Fruit fly (Drosophila melanogaster) whole organism, embryonic: ENCODE results near the gene VhaM9.7-d.
"Not testable (repeated sequence)": the region's sequence is repeated elsewhere in the genome, so short reads cannot be mapped to it uniquely, and the experiment has no call there.

Experiments
- Abd-B ChIP-seq: fragments of 200-800 bp; sonication (Bioruptor generic); optimal IDR thresholded peaks from 2 replicates; lab custom pipeline; 2018; ENCODE audit warnings: missing biosample characterization, mild to moderate bottlenecking, missing genetic modification characterization, moderate library complexity
- Antp ChIP-seq: fragments of 200-800 bp; sonication (Bioruptor generic); optimal IDR thresholded peaks from 3 replicates; lab custom pipeline; 2016; ENCODE audit warnings: missing biosample characterization, missing genetic modification characterization
- Blimp-1 ChIP-seq: fragments of 200-800 bp; sonication (Bioruptor generic); optimal IDR thresholded peaks from 3 replicates; lab custom pipeline; 2018; ENCODE audit warnings: missing biosample characterization, missing genetic modification characterization, mild to moderate bottlenecking, moderate library complexity, missing genetic modification reagents
- CG10209 ChIP-seq: fragments of 200-800 bp; sonication (Bioruptor generic); optimal IDR thresholded peaks from 3 replicates; lab custom pipeline; 2017; ENCODE audit warnings: missing biosample characterization, mild to moderate bottlenecking, missing genetic modification characterization, missing genetic modification reagents
- CG1024 ChIP-seq: fragments of 200-800 bp; sonication (Bioruptor generic); IDR thresholded peaks from 2 replicates; pipeline ENCODE4 v1.3.6; 2022; ENCODE audit warnings: missing biosample characterization, missing genetic modification characterization
- CG10979 ChIP-seq: fragments of 200-800 bp; sonication (Bioruptor generic); optimal IDR thresholded peaks from 2 replicates; lab custom pipeline; 2018; ENCODE audit warnings: missing biosample characterization, mild to moderate bottlenecking, missing genetic modification characterization, moderate library complexity
- CG11247 ChIP-seq: fragments of 200-800 bp; sonication (Bioruptor generic); IDR thresholded peaks from 2 replicates; pipeline ENCODE4 v1.3.6; 2022; ENCODE audit warnings: missing biosample characterization, missing genetic modification characterization
- CG11398 ChIP-seq: fragments of 200-800 bp; sonication (Bioruptor generic); optimal IDR thresholded peaks from 2 replicates; lab custom pipeline; 2016; ENCODE audit warnings: missing biosample characterization, missing genetic modification characterization
- CG12236 ChIP-seq: fragments of 200-800 bp; sonication (Bioruptor generic); optimal IDR thresholded peaks from 2 replicates; lab custom pipeline; 2016; ENCODE audit warnings: missing biosample characterization, missing genetic modification characterization
- CG14014 ChIP-seq: fragments of 200-800 bp; sonication (Bioruptor generic); IDR thresholded peaks from 2 replicates; pipeline ENCODE4 v1.3.6; 2022; ENCODE audit warnings: missing biosample characterization, missing genetic modification characterization
- CG14441 ChIP-seq: fragments of 200-800 bp; sonication (Bioruptor generic); IDR thresholded peaks from 2 replicates; pipeline ENCODE4 v1.3.6; 2022; ENCODE audit warnings: missing biosample characterization, missing genetic modification characterization
- CG17361 ChIP-seq: fragments of 200-800 bp; sonication (Bioruptor generic); IDR thresholded peaks from 3 replicates; pipeline ENCODE4 v1.3.6; 2022; ENCODE audit warnings: missing biosample characterization, missing genetic modification characterization
- CG18262 ChIP-seq: fragments of 200-800 bp; optimal IDR thresholded peaks from 3 replicates; lab custom pipeline; 2019; ENCODE audit warnings: missing biosample characterization, mild to moderate bottlenecking, missing genetic modification characterization, moderate library complexity
- CG18599 ChIP-seq: fragments of 200-800 bp; sonication (Bioruptor generic); optimal IDR thresholded peaks from 3 replicates; lab custom pipeline; 2017; ENCODE audit warnings: missing biosample characterization, missing genetic modification characterization, mild to moderate bottlenecking, moderate library complexity, missing genetic modification reagents
- CG4424 ChIP-seq: fragments of 200-800 bp; sonication (Bioruptor generic); optimal IDR thresholded peaks from 3 replicates; lab custom pipeline; 2016; ENCODE audit warnings: missing biosample characterization, missing genetic modification characterization
- CG6175 ChIP-seq: fragments of 200-800 bp; sonication (Bioruptor generic); IDR thresholded peaks from 3 replicates; pipeline ENCODE4 v1.3.6; 2022; ENCODE audit warnings: missing biosample characterization, missing genetic modification characterization
- CG6689 ChIP-seq: fragments of 200-800 bp; sonication (Bioruptor generic); IDR thresholded peaks from 2 replicates; pipeline ENCODE4 v1.3.6; 2022; ENCODE audit warnings: missing biosample characterization, missing genetic modification characterization
- CG6813 ChIP-seq: fragments of 200-800 bp; sonication (Bioruptor generic); optimal IDR thresholded peaks from 2 replicates; lab custom pipeline; 2017; ENCODE audit warnings: missing biosample characterization, missing genetic modification characterization, mild to moderate bottlenecking, moderate library complexity, missing genetic modification reagents
- CG9797 ChIP-seq: fragments of 200-800 bp; sonication (Bioruptor generic); optimal IDR thresholded peaks from 3 replicates; lab custom pipeline; 2018; ENCODE audit warnings: missing biosample characterization, mild to moderate bottlenecking, missing genetic modification characterization
- D19A ChIP-seq: fragments of 200-800 bp; optimal IDR thresholded peaks from 3 replicates; lab custom pipeline; 2019; ENCODE audit warnings: missing biosample characterization, mild to moderate bottlenecking, missing genetic modification characterization, moderate library complexity
- Deaf1 ChIP-seq: fragments of 200-800 bp; optimal IDR thresholded peaks from 3 replicates; lab custom pipeline; 2019; ENCODE audit warnings: missing biosample characterization, mild to moderate bottlenecking, missing genetic modification characterization, moderate library complexity
- Dll ChIP-seq: fragments of 200-800 bp; sonication (Bioruptor generic); IDR thresholded peaks from 4 replicates; pipeline ENCODE4 v1.3.6; 2022; ENCODE audit warnings: missing biosample characterization, missing genetic modification characterization; ENCODE audit not compliant: partially characterized antibody
- Dref ChIP-seq: fragments of 200-800 bp; sonication (Bioruptor generic); IDR thresholded peaks from 2 replicates; pipeline ENCODE4 v1.3.6; 2022; ENCODE audit warnings: missing biosample characterization, missing genetic modification characterization
- Eip74EF ChIP-seq, 2 experiments: fragments of 200-800 bp in 1 of 2; fragments of >200 bp in 1 of 2; sonication (Bioruptor generic) in 1 of 2; optimal IDR thresholded peaks; 2 replicates each; lab custom pipeline; 2017 to 2019; ENCODE audit warnings: missing biosample characterization in 2 of 2, missing genetic modification characterization in 2 of 2, mild to moderate bottlenecking in 1 of 2, moderate library complexity in 1 of 2
- Fer1 ChIP-seq: fragments of 200-800 bp; sonication (Bioruptor generic); optimal IDR thresholded peaks from 2 replicates; lab custom pipeline; 2017; ENCODE audit warnings: missing biosample characterization, mild to moderate bottlenecking, missing genetic modification characterization
- Hmr ChIP-seq: fragments of 200-800 bp; sonication (Bioruptor generic); optimal IDR thresholded peaks from 3 replicates; lab custom pipeline; 2017; ENCODE audit warnings: mild to moderate bottlenecking, missing biosample characterization, missing genetic modification reagents, missing genetic modification characterization
- Max ChIP-seq: fragments of 200-800 bp; sonication (Bioruptor generic); optimal IDR thresholded peaks from 2 replicates; lab custom pipeline; 2016; ENCODE audit warnings: missing biosample characterization, mild to moderate bottlenecking, missing genetic modification characterization
- Mes4 ChIP-seq: fragments of 200-800 bp; sonication (Bioruptor generic); optimal IDR thresholded peaks from 2 replicates; lab custom pipeline; 2016; ENCODE audit warnings: missing biosample characterization, missing genetic modification characterization
- Nf-YC ChIP-seq: fragments of 200-800 bp; optimal IDR thresholded peaks from 3 replicates; lab custom pipeline; 2019; ENCODE audit warnings: missing biosample characterization, mild to moderate bottlenecking, missing genetic modification characterization, moderate library complexity
- Pdp1 ChIP-seq, 2 experiments: fragments of 200-800 bp; sonication (Bioruptor generic); optimal IDR thresholded peaks; 3 replicates each; lab custom pipeline; 2016; ENCODE audit warnings: missing biosample characterization in 2 of 2, missing genetic modification characterization in 2 of 2, mild to moderate bottlenecking in 1 of 2, moderate library complexity in 1 of 2
- Ssrp ChIP-seq: fragments of 200-800 bp; sonication (Bioruptor generic); optimal IDR thresholded peaks from 2 replicates; lab custom pipeline; 2018; ENCODE audit warnings: missing biosample characterization, mild to moderate bottlenecking, missing genetic modification characterization, moderate library complexity
- Xrp1 ChIP-seq: fragments of 200-800 bp; sonication (Bioruptor generic); IDR thresholded peaks from 2 replicates; pipeline ENCODE4 v1.3.6; 2022; ENCODE audit warnings: missing biosample characterization, missing genetic modification characterization
- YL-1 ChIP-seq: fragments of 200-800 bp; sonication (Bioruptor generic); optimal IDR thresholded peaks from 3 replicates; lab custom pipeline; 2017; ENCODE audit warnings: missing biosample characterization, mild to moderate bottlenecking, missing genetic modification characterization
- ara ChIP-seq: fragments of 200-800 bp; sonication (Bioruptor generic); IDR thresholded peaks from 2 replicates; pipeline ENCODE4 v1.3.6; 2022; ENCODE audit warnings: missing biosample characterization, missing genetic modification characterization
- disco-r ChIP-seq: fragments of 200-800 bp; sonication (Bioruptor generic); optimal IDR thresholded peaks from 2 replicates; lab custom pipeline; 2016; ENCODE audit warnings: missing biosample characterization, missing genetic modification characterization
- dpn ChIP-seq, 2 experiments: fragments of 200-800 bp; sonication (Bioruptor generic); optimal IDR thresholded peaks; 3 replicates each; lab custom pipeline; 2016; ENCODE audit warnings: missing biosample characterization in 2 of 2, missing genetic modification characterization in 2 of 2
- gro ChIP-seq: fragments of 200-800 bp; sonication (Bioruptor generic); optimal IDR thresholded peaks from 2 replicates; lab custom pipeline; 2016; ENCODE audit warnings: missing biosample characterization, missing genetic modification characterization
- kni ChIP-seq: fragments of 200-800 bp; sonication (Bioruptor generic); optimal IDR thresholded peaks from 3 replicates; lab custom pipeline; 2017; ENCODE audit warnings: mild to moderate bottlenecking, missing biosample characterization, missing genetic modification reagents, missing genetic modification characterization
- odd ChIP-seq: fragments of 200-800 bp; sonication (Bioruptor generic); optimal IDR thresholded peaks from 2 replicates; lab custom pipeline; 2017; ENCODE audit warnings: missing biosample characterization, mild to moderate bottlenecking, missing genetic modification characterization
- pan ChIP-seq, 4 experiments: fragments of >200 bp in 3 of 4; fragments of 200-800 bp in 1 of 4; sonication (Bioruptor generic) in 1 of 4; optimal IDR thresholded peaks in 3 of 4; IDR thresholded peaks in 1 of 4; 2 replicates each; pipeline versions ENCODE4 v1.3.6 to Lab custom; 2017 to 2022; ENCODE audit warnings: missing biosample characterization in 2 of 4, missing genetic modification characterization in 2 of 4, mixed read lengths in 1 of 4
- sna ChIP-seq: fragments of 200-800 bp; sonication (Bioruptor generic); IDR thresholded peaks from 2 replicates; pipeline ENCODE4 v1.3.6; 2022; ENCODE audit warnings: missing biosample characterization, missing genetic modification characterization; ENCODE audit not compliant: partially characterized antibody
- stwl ChIP-seq: fragments of 200-800 bp; sonication (Bioruptor generic); optimal IDR thresholded peaks from 3 replicates; lab custom pipeline; 2018; ENCODE audit warnings: missing biosample characterization, mild to moderate bottlenecking, missing genetic modification characterization, moderate library complexity
- wek ChIP-seq: fragments of 200-800 bp; sonication (Bioruptor generic); optimal IDR thresholded peaks from 3 replicates; lab custom pipeline; 2018; ENCODE audit warnings: missing biosample characterization, mild to moderate bottlenecking, missing genetic modification characterization, moderate library complexity
- wor ChIP-seq: fragments of 200-800 bp; sonication (Bioruptor generic); IDR thresholded peaks from 2 replicates; pipeline ENCODE4 v1.3.6; 2022; ENCODE audit warnings: missing biosample characterization, missing genetic modification characterization

Gene VhaM9.7-d

dm6 chr3R:16992716-16993115, 17.7 kb downstream of the VhaM9.7-d start, which contains the start of gene CG31274:
Gene CG31274 (plus strand): TSS chr3R:16993016.
- TF ChIP-seq gro (GFP tag; lab: Kevin White, UChicago); CG17361 (GFP tag; lab: Robert Waterston, UW); ara (GFP tag; lab: Robert Waterston, UW): not testable (repeated sequence)

dm6 chr3R:16996059-16996959, 21.3 kb downstream of the VhaM9.7-d start, which contains the start of the genes EMC2A and CG3534:
Gene EMC2A (minus strand): TSS chr3R:16996071.
Gene CG3534 (plus strand): TSS chr3R:16996446.
- no peak for TF ChIP-seq CG10209 (GFP tag; lab: Kevin White, UChicago)
- no peak for TF ChIP-seq CG12236
- TF ChIP-seq kni: no peak
- no peak for TF ChIP-seq pan (optimal IDR thresholded peaks at IDR 0.05; lab: Kevin White, UChicago)
- no peak for TF ChIP-seq pan (GFP tag; optimal IDR thresholded peaks at IDR 0.05 in 1 of 2, IDR thresholded peaks at IDR 0.05 in 1 of 2)
- 0 out of 2 replicates have a peak, but pooled peaks have one; percentile 4 for TF ChIP-seq CG14014 (GFP tag; lab: Robert Waterston, UW)
- TF ChIP-seq CG18262: peak; percentile 49
- TF ChIP-seq Antp (GFP tag; lab: Kevin White, UChicago): peak; percentile 33
- TF ChIP-seq stwl (tag; lab: Kevin White, UChicago): peak; percentile 76
- TF ChIP-seq CG6175 (GFP tag; lab: Robert Waterston, UW): no peak
- peak in 1 of 2 experiments; percentile 56 for TF ChIP-seq Eip74EF (GFP tag; optimal IDR thresholded peaks at IDR 0.05; lab: Kevin White, UChicago)
- TF ChIP-seq CG14441 (GFP tag; lab: Robert Waterston, UW): peak; percentile 23; the same call in 1 of the 2 replicates
- TF ChIP-seq Dref: no peak
- TF ChIP-seq CG11398: no peak
- no peak for TF ChIP-seq odd
- TF ChIP-seq CG1024 (GFP tag; lab: Robert Waterston, UW): no peak
- TF ChIP-seq CG10979 (tag; lab: Kevin White, UChicago): no peak
- TF ChIP-seq wek (GFP tag; lab: Kevin White, UChicago): no peak
- peak in 1 of 2 experiments; percentile 44 for TF ChIP-seq dpn (GFP tag; optimal IDR thresholded peaks at IDR 0.05; lab: Kevin White, UChicago)
- no peak for TF ChIP-seq wor
- no peak for TF ChIP-seq CG11247
- peak; percentile 44; the same call in 1 of the 2 replicates for TF ChIP-seq Xrp1 (GFP tag; lab: Robert Waterston, UW)
- TF ChIP-seq disco-r: no peak
- peak; percentile 69 for TF ChIP-seq CG9797 (GFP tag; lab: Kevin White, UChicago)
- peak; percentile 3 for TF ChIP-seq CG4424 (GFP tag; lab: Kevin White, UChicago)
- peak; percentile 61 for TF ChIP-seq Abd-B (GFP tag; lab: Kevin White, UChicago)
- peak; percentile 24 for TF ChIP-seq YL-1
- no peak for TF ChIP-seq Blimp-1 (GFP tag; lab: Kevin White, UChicago)
- TF ChIP-seq sna: peak; percentile 42; the same call in 1 of the 2 replicates
- no peak for TF ChIP-seq Ssrp (tag; lab: Kevin White, UChicago)
- TF ChIP-seq D19A (tag; lab: Kevin White, UChicago): peak; percentile 37
- no peak for TF ChIP-seq CG18599 (GFP tag; lab: Kevin White, UChicago)
- TF ChIP-seq Nf-YC: peak; percentile 25
- no peak for TF ChIP-seq CG6813 (GFP tag; lab: Kevin White, UChicago)
- TF ChIP-seq Mes4 (GFP tag; lab: Kevin White, UChicago): no peak
- TF ChIP-seq Dll: 0 out of 4 replicates have a peak, but pooled peaks have one; percentile 16
- no peak for TF ChIP-seq Fer1 (GFP tag; lab: Kevin White, UChicago)
- peak; percentile 21 for TF ChIP-seq Max (GFP tag; lab: Kevin White, UChicago)
- TF ChIP-seq Hmr (GFP tag; lab: Kevin White, UChicago): peak; percentile 22
- peak; percentile 14; the same call in 1 of the 2 replicates for TF ChIP-seq CG6689 (GFP tag; lab: Robert Waterston, UW)
- peak; percentile 18 to 26 for TF ChIP-seq Pdp1 (GFP tag; optimal IDR thresholded peaks at IDR 0.05; lab: Kevin White, UChicago)
- TF ChIP-seq Deaf1 (tag; lab: Kevin White, UChicago): peak; percentile 64
